Worm (Caenorhabditis elegans): Measurements from ENCODE around the gene C15C8.4.

ce11 chrV:12747856-12748255 lies 593 bp upstream of the C15C8.4 start, which contains the start of gene C15C8.5:
- no peak for TF ChIP-seq pqm-1 (tag; optimal IDR thresholded peaks at IDR 0.05)
- no peak for TF ChIP-seq tbx-2 (tag; optimal IDR thresholded peaks at IDR 0.05)
- no peak for TF ChIP-seq elt-1 (tag; optimal IDR thresholded peaks at IDR 0.05)
- TF ChIP-seq elt-3 (tag; optimal IDR thresholded peaks at IDR 0.05), result no peak
- no peak for TF ChIP-seq nhr-25 (tag; optimal IDR thresholded peaks at IDR 0.05)
- TF ChIP-seq unc-39 (tag; optimal IDR thresholded peaks at IDR 0.05), result no peak

Measured in whole organism, L3 larva.